Worm (Caenorhabditis elegans): Measurements from ENCODE around the gene ncx-7.

The ncx-7 gene

DNA sequence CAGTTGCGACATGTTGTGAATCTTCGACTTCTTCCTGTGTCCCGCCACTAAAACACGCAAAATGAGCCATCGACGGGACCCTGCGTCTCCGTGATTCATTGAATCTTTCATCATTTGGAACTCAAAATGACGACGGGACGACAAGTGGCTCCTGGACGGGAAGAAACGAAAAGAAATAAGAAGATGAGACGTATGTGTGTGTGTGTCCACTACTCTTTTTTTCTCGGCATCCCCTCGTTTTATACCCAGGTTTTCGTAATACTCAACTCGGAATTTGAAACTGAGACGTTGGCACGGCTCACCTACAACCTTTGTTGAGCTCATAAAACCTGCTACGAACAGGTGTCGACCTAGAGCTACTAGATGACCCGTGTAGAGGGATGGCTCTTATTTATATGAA, 24.4 kb upstream of the ncx-7 start:
- TF ChIP-seq ztf-16 (tag; optimal IDR thresholded peaks at IDR 0.05): no peak
- no peak for TF ChIP-seq nhr-232 (tag; optimal IDR thresholded peaks at IDR 0.05)
- no peak for TF ChIP-seq T23F11.4 (GFP tag; optimal IDR thresholded peaks at IDR 0.05)
- no peak for TF ChIP-seq pha-4 (tag; optimal IDR thresholded peaks at IDR 0.05)
- peak; percentile 14 for TF ChIP-seq unc-55 (GFP tag; optimal IDR thresholded peaks at IDR 0.05)
- TF ChIP-seq sox-2 (GFP tag; IDR thresholded peaks at IDR 0.05): no peak
- no peak for TF ChIP-seq tbx-2 (tag; optimal IDR thresholded peaks at IDR 0.05)
- no peak for TF ChIP-seq ttx-3 (tag; optimal IDR thresholded peaks at IDR 0.05)
- TF ChIP-seq pag-3 (tag; optimal IDR thresholded peaks at IDR 0.05; ENCODE audit: borderline replicate concordance): no peak
- TF ChIP-seq ceh-18 (tag; optimal IDR thresholded peaks at IDR 0.05): peak; percentile 3
- TF ChIP-seq lin-11 (tag; optimal IDR thresholded peaks at IDR 0.05): no peak
- no peak for TF ChIP-seq pat-9 (tag; optimal IDR thresholded peaks at IDR 0.05)
- no peak for TF ChIP-seq eyg-1 (tag; optimal IDR thresholded peaks at IDR 0.05)

DNA sequence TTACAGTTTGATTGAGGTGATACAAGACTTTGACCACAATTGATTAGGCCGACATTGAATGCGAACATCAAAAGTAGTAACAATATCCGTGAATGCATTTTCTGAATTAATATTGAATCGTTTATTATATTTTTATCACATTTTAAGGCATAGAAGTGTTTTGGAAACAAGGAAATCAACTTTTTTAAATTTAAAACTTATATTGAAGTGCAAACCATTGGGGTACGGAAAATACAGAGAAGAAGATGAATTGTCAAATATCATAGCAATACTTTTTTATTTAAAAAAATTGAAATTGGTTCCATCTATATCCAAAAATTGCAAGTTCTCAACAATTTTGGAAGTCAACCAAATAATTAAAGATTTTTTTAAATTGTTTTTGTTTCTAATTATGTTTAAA, 23.1 kb upstream of the ncx-7 start, which contains the start of gene T05G5.1:
TSS of gene T05G5.1 (minus strand) at position 101 of the 400 bp plus-strand sequence.
- no peak for TF ChIP-seq ceh-6 (GFP tag; optimal IDR thresholded peaks at IDR 0.05)

DNA sequence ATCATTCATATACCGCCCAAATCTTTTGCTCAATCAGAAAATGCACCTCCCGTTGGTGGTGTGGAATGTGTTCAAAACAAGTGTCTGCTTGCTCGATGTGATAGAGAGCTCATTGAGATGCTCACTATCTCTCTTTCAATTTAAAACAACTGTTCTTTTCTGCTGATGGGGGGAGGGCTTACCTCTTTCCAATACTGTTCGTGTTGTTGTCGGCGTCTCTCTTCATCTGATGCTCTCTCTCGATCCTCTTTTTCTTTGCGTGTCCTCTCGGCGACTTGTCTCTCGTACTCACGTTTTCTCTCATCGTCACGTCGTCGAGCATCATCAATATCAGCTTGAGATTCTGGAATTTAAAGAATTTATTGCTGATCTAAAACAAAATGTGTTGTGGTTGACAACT, 21.9 kb upstream of the ncx-7 start:
- no peak for TF ChIP-seq dmd-4 (tag; optimal IDR thresholded peaks at IDR 0.05; ENCODE audit: borderline replicate concordance)
- no peak for TF ChIP-seq madf-2 (tag; optimal IDR thresholded peaks at IDR 0.05)
- TF ChIP-seq dve-1 (tag; optimal IDR thresholded peaks at IDR 0.05): no peak
- TF ChIP-seq rnt-1 (tag; optimal IDR thresholded peaks at IDR 0.05): no peak
- no peak for TF ChIP-seq tbx-7 (tag; optimal IDR thresholded peaks at IDR 0.05)
- TF ChIP-seq nfya-1 (tag; optimal IDR thresholded peaks at IDR 0.05): peak; percentile 0
- TF ChIP-seq eyg-1 (tag; optimal IDR thresholded peaks at IDR 0.05): no peak
- peak; percentile 33 for TF ChIP-seq ref-2 (tag; optimal IDR thresholded peaks at IDR 0.05)
- no peak for TF ChIP-seq gmeb-2 (tag; optimal IDR thresholded peaks at IDR 0.05)
- TF ChIP-seq unc-55 (GFP tag; optimal IDR thresholded peaks at IDR 0.05): peak; percentile 57
- TF ChIP-seq odd-2 (tag; optimal IDR thresholded peaks at IDR 0.05): no peak
- TF ChIP-seq nhr-232 (tag; optimal IDR thresholded peaks at IDR 0.05): no peak
- TF ChIP-seq fkh-6 (tag; optimal IDR thresholded peaks at IDR 0.05): no peak
- TF ChIP-seq ceh-19 (GFP tag; optimal IDR thresholded peaks at IDR 0.05): no peak
- peak; percentile 2 for TF ChIP-seq tbx-2 (tag; optimal IDR thresholded peaks at IDR 0.05)

DNA sequence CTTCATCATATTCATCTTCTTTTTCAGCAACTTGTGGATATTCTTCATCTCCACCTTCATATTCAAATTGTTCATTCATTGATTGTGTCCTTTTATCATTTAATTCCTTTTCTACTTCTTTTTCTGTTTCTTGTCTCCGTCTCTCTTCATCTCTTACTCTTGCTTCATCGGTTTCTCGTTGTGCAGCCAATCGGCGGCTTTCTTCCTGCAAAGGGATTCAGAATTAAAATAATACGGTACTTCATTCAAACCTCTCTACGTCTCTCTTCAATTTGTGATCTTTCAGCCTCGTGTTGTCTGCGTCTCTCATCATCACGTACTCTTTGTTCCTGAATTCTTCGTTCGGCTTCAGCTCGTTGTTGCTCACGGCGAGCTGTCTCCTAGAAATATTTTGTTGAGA, 20.6 kb upstream of the ncx-7 start:
- no peak for TF ChIP-seq lim-6 (tag; optimal IDR thresholded peaks at IDR 0.05)
- peak; percentile 80 for TF ChIP-seq nfya-1 (tag; optimal IDR thresholded peaks at IDR 0.05)
- no peak for TF ChIP-seq T23F11.4 (GFP tag; optimal IDR thresholded peaks at IDR 0.05)

DNA sequence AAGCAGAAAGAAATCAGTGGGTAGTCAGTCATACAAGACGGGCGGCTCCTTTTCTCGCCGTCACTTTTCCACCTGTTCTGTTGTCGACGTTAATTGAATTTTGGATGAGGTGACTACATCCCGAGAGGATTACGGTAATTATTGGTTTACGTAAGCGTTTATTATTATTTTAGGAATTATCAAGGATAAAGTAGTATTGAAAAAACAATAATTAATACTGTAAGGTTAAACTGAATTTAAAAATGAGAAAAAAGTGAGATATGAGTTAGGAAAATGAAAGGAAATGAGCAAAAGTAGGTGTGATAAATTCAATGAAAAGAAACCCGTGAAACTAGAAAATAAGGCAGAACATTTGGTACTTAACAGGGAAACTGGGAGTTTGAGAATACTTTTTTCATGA, 18.9 kb upstream of the ncx-7 start, which contains the start of gene hlh-4:
TSS of gene hlh-4 (minus strand) at position 101 of the 400 bp plus-strand sequence.
- TF ChIP-seq ama-1 (optimal IDR thresholded peaks at IDR 0.05): no peak
- no peak for TF ChIP-seq Y22D7AL.16 (tag; optimal IDR thresholded peaks at IDR 0.05)
- no peak for TF ChIP-seq F13H6.1 (tag; optimal IDR thresholded peaks at IDR 0.05)
- TF ChIP-seq fkh-10 (GFP tag; optimal IDR thresholded peaks at IDR 0.05): no peak
- TF ChIP-seq hlh-30 (tag; optimal IDR thresholded peaks at IDR 0.05; ENCODE audit: insufficient read depth): no peak
- TF ChIP-seq mec-3 (tag; optimal IDR thresholded peaks at IDR 0.05; ENCODE audit: borderline replicate concordance): no peak
- TF ChIP-seq C08G9.2 (tag; optimal IDR thresholded peaks at IDR 0.05): no peak
- TF ChIP-seq odd-2 (tag; optimal IDR thresholded peaks at IDR 0.05): no peak
- no peak for TF ChIP-seq sdc-2 (tag; optimal IDR thresholded peaks at IDR 0.05)
- no peak for TF ChIP-seq rnt-1 (tag; optimal IDR thresholded peaks at IDR 0.05)
- TF ChIP-seq ttx-3 (tag; optimal IDR thresholded peaks at IDR 0.05): no peak
- TF ChIP-seq hlh-8 (tag; optimal IDR thresholded peaks at IDR 0.05): no peak
